Worm (Caenorhabditis elegans) whole organism, young adult: ENCODE results near the gene EEED8.3.
A peak's percentile ranks its signal among the peaks of the same experiment; 100 is the strongest.

ENCODE experiments used
- B0336.3 ChIP-seq: fragments of 200-800 bp; sonication (Bioruptor generic); IDR thresholded peaks from 2 replicates; pipeline ENCODE4 v1.3.6; 2022; ENCODE audit warnings: missing genetic modification characterization, missing compliant biosample characterization
- D2030.7 ChIP-seq: fragments of 200-800 bp; sonication (Bioruptor generic); IDR thresholded peaks from 2 replicates; pipeline ENCODE4 v1.3.6; 2022; ENCODE audit warnings: missing genetic modification reagents, missing genetic modification characterization, missing compliant biosample characterization
- F10E7.11 ChIP-seq: sonication (generic microtip); optimal IDR thresholded peaks from 2 replicates; lab custom pipeline; 2017; ENCODE audit warnings: mild to moderate bottlenecking, missing genetic modification characterization, moderate library complexity, missing compliant biosample characterization
- F49E8.2 ChIP-seq: sonication (generic microtip); optimal IDR thresholded peaks from 3 replicates; lab custom pipeline; 2017; ENCODE audit warnings: missing genetic modification characterization, mild to moderate bottlenecking, missing compliant biosample characterization, antibody characterized with exemption, moderate library complexity; ENCODE audit not compliant: insufficient read depth
- F57C9.4 ChIP-seq: sonication (generic microtip); optimal IDR thresholded peaks from 2 replicates; lab custom pipeline; 2017; ENCODE audit warnings: mild to moderate bottlenecking, missing genetic modification characterization, missing compliant biosample characterization
- K11D2.4 ChIP-seq: fragments of 200-800 bp; sonication (Bioruptor generic); IDR thresholded peaks from 2 replicates; pipeline ENCODE4 v1.3.6; 2022; ENCODE audit warnings: missing genetic modification reagents, missing genetic modification characterization, missing compliant biosample characterization
- T07F8.4 ChIP-seq: sonication (generic microtip); optimal IDR thresholded peaks from 2 replicates; lab custom pipeline; 2016; ENCODE audit warnings: mild to moderate bottlenecking, missing genetic modification characterization, moderate library complexity, missing compliant biosample characterization
- Y53G8AR.9 ChIP-seq: fragments of 200-800 bp; sonication (Bioruptor generic); conservative IDR thresholded peaks from 2 replicates; pipeline ENCODE4 v1.3.6; 2022; ENCODE audit warnings: missing genetic modification reagents, missing genetic modification characterization, missing compliant biosample characterization
- aptf-2 ChIP-seq: fragments of 200-800 bp; sonication (Bioruptor generic); conservative IDR thresholded peaks from 2 replicates; pipeline ENCODE4 v1.3.6; 2022; ENCODE audit warnings: missing genetic modification reagents, missing genetic modification characterization, missing compliant biosample characterization
- athp-1 ChIP-seq: sonication (generic microtip); optimal IDR thresholded peaks from 2 replicates; lab custom pipeline; 2017; ENCODE audit warnings: mild to moderate bottlenecking, missing genetic modification characterization, missing compliant biosample characterization
- attf-3 ChIP-seq: fragments of 200-800 bp; sonication (Bioruptor generic); conservative IDR thresholded peaks from 2 replicates; pipeline ENCODE4 v1.3.6; 2022; ENCODE audit warnings: missing genetic modification reagents, missing genetic modification characterization, missing compliant biosample characterization
- attf-6 ChIP-seq: fragments of 200-800 bp; sonication (Bioruptor generic); IDR thresholded peaks from 2 replicates; pipeline ENCODE4 v1.3.6; 2022; ENCODE audit warnings: missing genetic modification reagents, missing genetic modification characterization, missing compliant biosample characterization
- ceh-100 ChIP-seq: fragments of 200-800 bp; sonication (Bioruptor generic); IDR thresholded peaks from 2 replicates; pipeline ENCODE4 v1.3.6; 2022; ENCODE audit warnings: missing genetic modification reagents, missing genetic modification characterization, missing compliant biosample characterization
- ceh-40 ChIP-seq: fragments of 200-800 bp; sonication (Bioruptor generic); IDR thresholded peaks from 2 replicates; pipeline ENCODE4 v1.3.6; 2022; ENCODE audit warnings: missing genetic modification characterization, missing compliant biosample characterization
- dpl-1 ChIP-seq: fragments of 150-350 bp; optimal IDR thresholded peaks from 2 replicates; lab custom pipeline; 2014; ENCODE audit warnings: missing biosample characterization, missing genetic modification reagents, missing genetic modification characterization
- egl-44 ChIP-seq: fragments of 200-800 bp; sonication (Bioruptor generic); IDR thresholded peaks from 2 replicates; pipeline ENCODE4 v1.3.6; 2022; ENCODE audit warnings: missing genetic modification reagents, missing genetic modification characterization, missing compliant biosample characterization
- ets-4 ChIP-seq: fragments of 200-800 bp; sonication (Bioruptor generic); optimal IDR thresholded peaks from 2 replicates; lab custom pipeline; 2018; ENCODE audit warnings: mild to moderate bottlenecking, missing genetic modification characterization, missing compliant biosample characterization
- fkh-3 ChIP-seq: sonication (generic microtip); optimal IDR thresholded peaks from 2 replicates; lab custom pipeline; 2016; ENCODE audit warnings: mild to moderate bottlenecking, missing genetic modification characterization, missing compliant biosample characterization
- hlh-26 ChIP-seq: fragments of 200-800 bp; sonication (Bioruptor generic); conservative IDR thresholded peaks from 2 replicates; pipeline ENCODE4 v1.3.6; 2022; ENCODE audit warnings: missing genetic modification reagents, missing genetic modification characterization, missing compliant biosample characterization
- hmg-1.2 ChIP-seq: fragments of 200-800 bp; sonication (Bioruptor generic); IDR thresholded peaks from 2 replicates; pipeline ENCODE4 v1.3.6; 2022; ENCODE audit warnings: missing genetic modification reagents, missing genetic modification characterization, missing compliant biosample characterization
- hmg-20 ChIP-seq: fragments of 200-800 bp; sonication (Bioruptor generic); IDR thresholded peaks from 2 replicates; pipeline ENCODE4 v1.3.6; 2022; ENCODE audit warnings: missing genetic modification reagents, missing genetic modification characterization, missing compliant biosample characterization
- let-607 ChIP-seq, 2 experiments: fragments of 200-800 bp in 1 of 2; sonication (Bioruptor generic) in 1 of 2; sonication (generic microtip) in 1 of 2; optimal IDR thresholded peaks; 2 replicates each; lab custom pipeline; 2016 to 2018; ENCODE audit warnings: mild to moderate bottlenecking in 2 of 2, missing compliant biosample characterization in 2 of 2, missing genetic modification characterization in 2 of 2, moderate library complexity in 2 of 2, missing genotype in 1 of 2
- lin-26 ChIP-seq: fragments of 200-800 bp; sonication (Bioruptor generic); IDR thresholded peaks from 2 replicates; pipeline ENCODE4 v1.3.6; 2022; ENCODE audit warnings: missing genetic modification reagents, missing genetic modification characterization, missing compliant biosample characterization
- lin-40 ChIP-seq: sonication (generic microtip); optimal IDR thresholded peaks from 2 replicates; lab custom pipeline; 2016; ENCODE audit warnings: missing genetic modification characterization, mild to moderate bottlenecking, missing compliant biosample characterization, missing genotype, missing genetic modification reagents
- lsl-1 ChIP-seq: fragments of 200-800 bp; sonication (Bioruptor generic); optimal IDR thresholded peaks from 2 replicates; lab custom pipeline; 2018; ENCODE audit warnings: mild to moderate bottlenecking, missing genetic modification characterization, moderate library complexity, missing compliant biosample characterization
- lsy-27 ChIP-seq: sonication (generic microtip); optimal IDR thresholded peaks from 2 replicates; lab custom pipeline; 2017; ENCODE audit warnings: missing genetic modification characterization, mild to moderate bottlenecking, missing compliant biosample characterization, antibody characterized with exemption, missing genotype, borderline replicate concordance; ENCODE audit not compliant: insufficient read depth
- madf-10 ChIP-seq: sonication (generic microtip); optimal IDR thresholded peaks from 2 replicates; lab custom pipeline; 2016; ENCODE audit warnings: mild to moderate bottlenecking, missing genetic modification characterization, missing compliant biosample characterization
- madf-3 ChIP-seq: fragments of 200-800 bp; sonication (Bioruptor generic); IDR thresholded peaks from 2 replicates; pipeline ENCODE4 v1.3.6; 2022; ENCODE audit warnings: missing genetic modification reagents, missing genetic modification characterization, missing compliant biosample characterization
- madf-6 ChIP-seq: fragments of 200-800 bp; sonication (Bioruptor generic); IDR thresholded peaks from 2 replicates; pipeline ENCODE4 v1.3.6; 2022; ENCODE audit warnings: missing genetic modification reagents, missing genetic modification characterization, missing compliant biosample characterization
- mxl-1 ChIP-seq: sonication (generic microtip); optimal IDR thresholded peaks from 2 replicates; lab custom pipeline; 2016; ENCODE audit warnings: missing genetic modification characterization, missing compliant biosample characterization
- nfya-1 ChIP-seq: sonication (generic microtip); optimal IDR thresholded peaks from 2 replicates; lab custom pipeline; 2017; ENCODE audit warnings: antibody characterized with exemption, missing compliant biosample characterization, missing genetic modification characterization, borderline replicate concordance; ENCODE audit not compliant: insufficient read depth
- nfyb-1 ChIP-seq: fragments of 200-800 bp; sonication (Bioruptor generic); IDR thresholded peaks from 2 replicates; pipeline ENCODE4 v1.3.6; 2022; ENCODE audit warnings: missing genetic modification reagents, missing genetic modification characterization, missing compliant biosample characterization
- nhr-179 ChIP-seq: sonication (generic microtip); optimal IDR thresholded peaks from 2 replicates; lab custom pipeline; 2016; ENCODE audit warnings: mild to moderate bottlenecking, missing genetic modification characterization, missing compliant biosample characterization
- nhr-80 ChIP-seq: sonication (generic microtip); optimal IDR thresholded peaks from 2 replicates; lab custom pipeline; 2016; ENCODE audit warnings: missing genetic modification characterization, missing compliant biosample characterization
- nhr-90 ChIP-seq: sonication (generic microtip); optimal IDR thresholded peaks from 2 replicates; lab custom pipeline; 2016; ENCODE audit warnings: missing genotype, mild to moderate bottlenecking, missing genetic modification characterization, missing compliant biosample characterization
- pbrm-1 ChIP-seq: fragments of 200-800 bp; sonication (Bioruptor generic); IDR thresholded peaks from 2 replicates; pipeline ENCODE4 v1.3.6; 2022; ENCODE audit warnings: missing genetic modification reagents, missing genetic modification characterization, missing compliant biosample characterization
- pha-4 ChIP-seq: fragments of 150-350 bp; sonication (generic microtip); optimal IDR thresholded peaks from 2 replicates; lab custom pipeline; 2014; ENCODE audit warnings: missing biosample characterization, missing genetic modification reagents, missing genetic modification characterization
- rcor-1 ChIP-seq: fragments of 200-800 bp; sonication (Bioruptor generic); IDR thresholded peaks from 2 replicates; pipeline ENCODE4 v1.3.6; 2022; ENCODE audit warnings: missing genetic modification reagents, missing genetic modification characterization, missing compliant biosample characterization
- rec-8 ChIP-seq, 2 experiments: sonication (generic microtip); optimal IDR thresholded peaks; 2 replicates each; lab custom pipeline; 2016; ENCODE audit warnings: mild to moderate bottlenecking in 2 of 2, missing genetic modification characterization in 2 of 2, missing genetic modification reagents in 2 of 2, missing genotype in 2 of 2, missing biosample characterization in 1 of 2, missing compliant biosample characterization in 1 of 2, moderate library complexity in 1 of 2
- snpc-1.1 ChIP-seq: sonication (generic microtip); optimal IDR thresholded peaks from 2 replicates; lab custom pipeline; 2017; ENCODE audit warnings: missing genetic modification characterization, mild to moderate bottlenecking, missing compliant biosample characterization, antibody characterized with exemption, moderate library complexity, missing genotype, missing genetic modification reagents; ENCODE audit not compliant: insufficient read depth
- tbp1 ChIP-seq: fragments of 200-800 bp; sonication (Bioruptor generic); optimal IDR thresholded peaks from 2 replicates; lab custom pipeline; 2018; ENCODE audit warnings: mild to moderate bottlenecking, missing genetic modification characterization, missing compliant biosample characterization
- tlf-1 ChIP-seq: fragments of 200-800 bp; sonication (Bioruptor generic); optimal IDR thresholded peaks from 2 replicates; lab custom pipeline; 2018; ENCODE audit warnings: mild to moderate bottlenecking, missing genetic modification characterization, missing compliant biosample characterization
- xnd-1 ChIP-seq: sonication (generic microtip); optimal IDR thresholded peaks from 2 replicates; lab custom pipeline; 2016; ENCODE audit warnings: missing genotype, missing genetic modification reagents, missing genetic modification characterization, missing compliant biosample characterization
- ztf-22 ChIP-seq: fragments of 200-800 bp; sonication (Bioruptor generic); optimal IDR thresholded peaks from 2 replicates; lab custom pipeline; 2018; ENCODE audit warnings: mild to moderate bottlenecking, missing genetic modification characterization, moderate library complexity, missing compliant biosample characterization
- ztf-25 ChIP-seq: fragments of 200-800 bp; sonication (Bioruptor generic); IDR thresholded peaks from 2 replicates; pipeline ENCODE4 v1.3.6; 2022; ENCODE audit warnings: missing genetic modification reagents, missing genetic modification characterization, missing compliant biosample characterization

EEED8.3 gene

DNA sequence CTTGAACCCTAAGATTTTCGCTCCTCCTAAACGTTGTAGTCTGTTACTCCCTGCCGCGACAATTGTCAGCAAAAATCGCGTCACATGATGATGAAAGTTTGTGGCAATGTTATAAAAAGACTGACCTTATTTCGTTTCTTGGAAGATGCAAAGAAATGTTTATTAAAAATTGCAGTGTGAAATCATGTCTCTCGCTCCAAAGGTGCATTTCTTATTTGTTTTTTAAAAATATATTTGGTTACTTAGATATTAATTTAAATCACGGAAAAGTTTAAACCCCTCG, 35.9 kb upstream of the EEED8.3 start:
- TF ChIP-seq ets-4 (GFP tag; lab: Kevin White, UChicago) (no peak), let-607 (tag; optimal IDR thresholded peaks at IDR 0.05; lab: Kevin White, UChicago) (peak in 1 of 2 experiments; percentile 5), lin-26 (GFP tag; lab: Robert Waterston, UW) (0 out of 2 replicates have a peak, but pooled peaks have one; percentile 29), lsl-1 (GFP tag; lab: Kevin White, UChicago) (no peak), nhr-80 (tag; lab: Kevin White, UChicago) (peak; percentile 16), aptf-2 (no peak)
- TF ChIP-seq, all 124 proteins: peak for 3

DNA sequence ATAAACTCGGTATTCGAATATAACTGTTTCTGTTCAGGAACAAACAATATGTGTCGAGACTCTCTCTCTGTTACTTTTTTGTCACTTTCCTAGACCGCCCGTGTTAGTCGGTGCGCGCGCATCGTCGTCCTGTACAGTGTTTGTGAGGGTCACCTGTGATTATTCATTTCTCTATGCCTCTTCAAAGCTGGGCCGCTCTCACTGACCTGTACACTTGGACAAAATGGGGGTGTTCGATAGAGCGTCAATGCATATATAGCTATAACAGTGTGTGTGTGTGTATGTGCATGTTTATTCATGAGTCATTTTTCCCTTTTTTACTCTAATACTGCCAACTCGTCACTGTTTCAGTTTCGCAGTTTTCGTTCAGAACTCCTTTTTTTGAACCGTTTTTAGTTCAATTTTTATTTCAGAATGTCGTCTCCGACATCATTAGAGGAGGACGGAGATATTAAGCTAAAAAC, 34.4 kb upstream of the EEED8.3 start, which contains the start of gene pkc-3:
Gene pkc-3, plus strand, starts transcription at position 414 of the 464 bp plus-strand sequence.
- TF ChIP-seq ztf-22 (GFP tag; lab: Kevin White, UChicago) (peak; percentile 34), K11D2.4 (no peak), hmg-20 (GFP tag; lab: Robert Waterston, UW) (0 out of 2 replicates have a peak, but pooled peaks have one; percentile 22), B0336.3 (GFP tag; lab: Robert Waterston, UW) (peak; percentile 92), tlf-1 (GFP tag; lab: Kevin White, UChicago) (peak; percentile 72), nfya-1 (tag; lab: Kevin White, UChicago) (no peak), egl-44 (GFP tag; lab: Robert Waterston, UW) (peak; percentile 30; the same call in 1 of the 2 replicates), ztf-25 (GFP tag; lab: Robert Waterston, UW) (no peak), xnd-1 (tag; lab: Kevin White, UChicago) (peak; percentile 32), attf-6 (GFP tag; lab: Robert Waterston, UW) (peak; percentile 45; the same call in 1 of the 2 replicates), athp-1 (tag; lab: Kevin White, UChicago) (peak; percentile 83), rec-8 (tag; optimal IDR thresholded peaks at IDR 0.05; lab: Kevin White, UChicago) (no peak), nhr-179 (tag; lab: Kevin White, UChicago) (no peak), ceh-40 (GFP tag; lab: Robert Waterston, UW) (0 out of 2 replicates have a peak, but pooled peaks have one; percentile 10), pbrm-1 (GFP tag; lab: Robert Waterston, UW) (peak; percentile 58), F57C9.4 (tag; lab: Kevin White, UChicago) (no peak), madf-10 (peak; percentile 38), T07F8.4 (tag; lab: Kevin White, UChicago) (no peak), D2030.7 (GFP tag; lab: Robert Waterston, UW) (peak; percentile 25; the same call in 1 of the 2 replicates), F49E8.2 (tag; lab: Kevin White, UChicago) (peak; percentile 28), fkh-3 (tag; lab: Kevin White, UChicago) (no peak), F10E7.11 (no peak), attf-3 (no peak; the same call in 1 of the 2 replicates), pha-4 (tag; lab: Kevin White, UChicago) (peak; percentile 54), let-607 (tag; optimal IDR thresholded peaks at IDR 0.05; lab: Kevin White, UChicago) (peak; percentile 50 to 78), lsy-27 (tag; lab: Kevin White, UChicago) (no peak), madf-3 (GFP tag; lab: Robert Waterston, UW) (peak; percentile 72), nfyb-1 (GFP tag; lab: Robert Waterston, UW) (peak; percentile 72), hlh-26 (no peak), ets-4 (GFP tag; lab: Kevin White, UChicago) (peak; percentile 54), ceh-100 (GFP tag; lab: Robert Waterston, UW) (peak; percentile 23; the same call in 1 of the 2 replicates), hmg-1.2 (GFP tag; lab: Robert Waterston, UW) (peak; percentile 59), aptf-2 (no peak), rcor-1 (GFP tag; lab: Robert Waterston, UW) (peak; percentile 39; the same call in 1 of the 2 replicates), dpl-1 (GFP tag; lab: Kevin White, UChicago) (no peak), nhr-90 (peak; percentile 70), tbp1 (peak; percentile 60), madf-6 (GFP tag; lab: Robert Waterston, UW) (peak; percentile 70; the same call in 1 of the 2 replicates), snpc-1.1 (no peak), lin-40 (tag; lab: Kevin White, UChicago) (peak; percentile 62), Y53G8AR.9 (GFP tag; lab: Robert Waterston, UW) (peak; percentile 86), mxl-1 (tag; lab: Kevin White, UChicago) (no peak)
